Fruit fly (Drosophila melanogaster) whole organism, embryonic: Measurements from ENCODE around the gene CRIF.
A peak's percentile ranks its signal among the peaks of the same experiment; 100 is the strongest.

Experiments
- Abd-B ChIP-seq: fragments of 200-800 bp; sonication (Bioruptor generic); optimal IDR thresholded peaks from 2 replicates; lab custom pipeline; 2018; ENCODE audit warnings: missing biosample characterization, mild to moderate bottlenecking, missing genetic modification characterization, moderate library complexity
- Antp ChIP-seq: fragments of 200-800 bp; sonication (Bioruptor generic); optimal IDR thresholded peaks from 3 replicates; lab custom pipeline; 2016; ENCODE audit warnings: missing biosample characterization, missing genetic modification characterization
- CG11398 ChIP-seq: fragments of 200-800 bp; sonication (Bioruptor generic); optimal IDR thresholded peaks from 2 replicates; lab custom pipeline; 2016; ENCODE audit warnings: missing biosample characterization, missing genetic modification characterization
- CG12155 ChIP-seq: fragments of 200-800 bp; sonication (Bioruptor generic); optimal IDR thresholded peaks from 3 replicates; lab custom pipeline; 2016; ENCODE audit warnings: missing biosample characterization, missing genetic modification characterization
- CG14441 ChIP-seq: fragments of 200-800 bp; sonication (Bioruptor generic); IDR thresholded peaks from 2 replicates; pipeline ENCODE4 v1.3.6; 2022; ENCODE audit warnings: missing biosample characterization, missing genetic modification characterization
- CG14860 ChIP-seq: fragments of 200-800 bp; sonication (Bioruptor generic); IDR thresholded peaks from 3 replicates; pipeline ENCODE4 v1.3.6; 2022; ENCODE audit warnings: missing biosample characterization, missing genetic modification characterization; ENCODE audit not compliant: partially characterized antibody
- CG17186 ChIP-seq: fragments of 200-800 bp; sonication (Bioruptor generic); optimal IDR thresholded peaks from 3 replicates; lab custom pipeline; 2017; ENCODE audit warnings: missing biosample characterization, missing genetic modification reagents, missing genetic modification characterization
- CG18476 ChIP-seq: fragments of 200-800 bp; sonication (Bioruptor generic); optimal IDR thresholded peaks from 2 replicates; lab custom pipeline; 2016; ENCODE audit warnings: missing biosample characterization, mild to moderate bottlenecking, missing genetic modification characterization
- CG2199 ChIP-seq: fragments of 200-800 bp; sonication (Bioruptor generic); IDR thresholded peaks from 3 replicates; pipeline ENCODE4 v1.3.6; 2022; ENCODE audit warnings: missing biosample characterization, missing genetic modification characterization
- CG2202 ChIP-seq: fragments of 200-800 bp; sonication (Bioruptor generic); optimal IDR thresholded peaks from 2 replicates; lab custom pipeline; 2018; ENCODE audit warnings: missing biosample characterization, mild to moderate bottlenecking, missing genetic modification characterization
- CG3726 ChIP-seq: fragments of 200-800 bp; sonication (Bioruptor generic); IDR thresholded peaks from 3 replicates; pipeline ENCODE4, ENCODE4 v1.3.6; 2022; ENCODE audit warnings: missing biosample characterization, missing genetic modification characterization
- CG4282 ChIP-seq: fragments of 200-800 bp; sonication (Bioruptor generic); optimal IDR thresholded peaks from 2 replicates; lab custom pipeline; 2016; ENCODE audit warnings: missing biosample characterization, missing genetic modification characterization
- CG4424 ChIP-seq: fragments of 200-800 bp; sonication (Bioruptor generic); optimal IDR thresholded peaks from 3 replicates; lab custom pipeline; 2016; ENCODE audit warnings: missing biosample characterization, missing genetic modification characterization
- CG5245 ChIP-seq: fragments of 200-800 bp; sonication (Bioruptor generic); optimal IDR thresholded peaks from 3 replicates; lab custom pipeline; 2016; ENCODE audit warnings: missing biosample characterization, missing genetic modification characterization
- CG6765 ChIP-seq: fragments of 200-800 bp; sonication (Bioruptor generic); optimal IDR thresholded peaks from 3 replicates; lab custom pipeline; 2017; ENCODE audit warnings: missing biosample characterization, mild to moderate bottlenecking, missing genetic modification characterization
- CG7372 ChIP-seq: fragments of 200-800 bp; sonication (Bioruptor generic); IDR thresholded peaks from 2 replicates; pipeline ENCODE4 v1.3.6; 2022; ENCODE audit warnings: missing biosample characterization, missing genetic modification characterization
- CG7987 ChIP-seq: fragments of 200-800 bp; sonication (Bioruptor generic); optimal IDR thresholded peaks from 2 replicates; lab custom pipeline; 2018; ENCODE audit warnings: missing biosample characterization, mild to moderate bottlenecking, missing genetic modification characterization, moderate library complexity
- CG9215 ChIP-seq: fragments of 200-800 bp; sonication (Bioruptor generic); IDR thresholded peaks from 2 replicates; pipeline ENCODE4 v1.3.6; 2022; ENCODE audit warnings: missing biosample characterization, missing genetic modification characterization
- Dll ChIP-seq: fragments of 200-800 bp; sonication (Bioruptor generic); IDR thresholded peaks from 4 replicates; pipeline ENCODE4 v1.3.6; 2022; ENCODE audit warnings: missing biosample characterization, missing genetic modification characterization; ENCODE audit not compliant: partially characterized antibody
- Ets65A ChIP-seq: fragments of 200-800 bp; sonication (Bioruptor generic); peaks from one replicate; lab custom pipeline; 2016; ENCODE audit warnings: missing biosample characterization, missing genetic modification characterization
- Ets97D ChIP-seq: fragments of 200-800 bp; sonication (Bioruptor generic); optimal IDR thresholded peaks from 3 replicates; lab custom pipeline; 2016; ENCODE audit warnings: missing biosample characterization, missing genetic modification characterization
- Hmx ChIP-seq: fragments of 200-800 bp; sonication (Bioruptor generic); optimal IDR thresholded peaks from 2 replicates; lab custom pipeline; 2016; ENCODE audit warnings: missing biosample characterization, missing genetic modification characterization
- Hr3 ChIP-seq: fragments of 200-800 bp; sonication (Bioruptor generic); optimal IDR thresholded peaks from 3 replicates; lab custom pipeline; 2016; ENCODE audit warnings: missing biosample characterization, missing genetic modification characterization
- Med ChIP-seq: fragments of 200-800 bp; sonication (Bioruptor generic); peaks from one replicate; lab custom pipeline; 2016; ENCODE audit warnings: missing biosample characterization, missing genetic modification characterization, mild to moderate bottlenecking, inconsistent platforms, moderate library complexity
- Nf-YB ChIP-seq: fragments of 200-800 bp; sonication (Bioruptor generic); optimal IDR thresholded peaks from 3 replicates; lab custom pipeline; 2019; ENCODE audit warnings: missing biosample characterization, mild to moderate bottlenecking, missing genetic modification characterization, moderate library complexity
- Pdp1 ChIP-seq, 2 experiments: fragments of 200-800 bp; sonication (Bioruptor generic); optimal IDR thresholded peaks; 3 replicates each; lab custom pipeline; 2016; ENCODE audit warnings: missing biosample characterization in 2 of 2, missing genetic modification characterization in 2 of 2, mild to moderate bottlenecking in 1 of 2, moderate library complexity in 1 of 2
- Spps ChIP-seq: fragments of 200-800 bp; sonication (Bioruptor generic); optimal IDR thresholded peaks from 2 replicates; lab custom pipeline; 2018; ENCODE audit warnings: missing biosample characterization, mild to moderate bottlenecking, missing genetic modification characterization
- cato ChIP-seq: fragments of 200-800 bp; sonication (Bioruptor generic); optimal IDR thresholded peaks from 2 replicates; lab custom pipeline; 2016; ENCODE audit warnings: missing biosample characterization, missing genetic modification characterization, borderline replicate concordance
- dpn ChIP-seq, 2 experiments: fragments of 200-800 bp; sonication (Bioruptor generic); optimal IDR thresholded peaks; 3 replicates each; lab custom pipeline; 2016; ENCODE audit warnings: missing biosample characterization in 2 of 2, missing genetic modification characterization in 2 of 2
- gem ChIP-seq: fragments of 200-800 bp; sonication (Bioruptor generic); optimal IDR thresholded peaks from 2 replicates; lab custom pipeline; 2019; ENCODE audit warnings: missing biosample characterization, mild to moderate bottlenecking, missing genetic modification characterization, moderate library complexity
- jumu ChIP-seq: fragments of 200-800 bp; sonication (Bioruptor generic); optimal IDR thresholded peaks from 3 replicates; lab custom pipeline; 2016; ENCODE audit warnings: missing biosample characterization, missing genetic modification characterization
- kah ChIP-seq: fragments of 200-800 bp; sonication (Bioruptor generic); optimal IDR thresholded peaks from 2 replicates; lab custom pipeline; 2018; ENCODE audit warnings: missing biosample characterization, mild to moderate bottlenecking, missing genetic modification characterization
- mirr ChIP-seq: fragments of 200-800 bp; sonication (Bioruptor generic); optimal IDR thresholded peaks from 3 replicates; lab custom pipeline; 2018; ENCODE audit warnings: missing biosample characterization, mild to moderate bottlenecking, missing genetic modification characterization
- mld ChIP-seq: fragments of 200-800 bp; sonication (Bioruptor generic); IDR thresholded peaks from 3 replicates; pipeline ENCODE4 v1.3.6; 2022; ENCODE audit warnings: missing biosample characterization, missing genetic modification characterization; ENCODE audit not compliant: partially characterized antibody
- rib ChIP-seq: fragments of 200-800 bp; sonication (Bioruptor generic); IDR thresholded peaks from 2 replicates; pipeline ENCODE4 v1.3.6; 2022; ENCODE audit warnings: missing biosample characterization, missing genetic modification characterization
- ro ChIP-seq: fragments of 200-800 bp; sonication (Bioruptor generic); IDR thresholded peaks from 2 replicates; pipeline ENCODE4 v1.3.6; 2022; ENCODE audit warnings: missing biosample characterization, missing genetic modification characterization
- sc ChIP-seq, 3 experiments: fragments of >200 bp in 2 of 3; fragments of 200-800 bp in 1 of 3; sonication (Bioruptor generic) in 1 of 3; optimal IDR thresholded peaks; 2 replicates in 2 of 3; 3 replicates in 1 of 3; lab custom pipeline; 2017; ENCODE audit warnings: mild to moderate bottlenecking in 1 of 3, missing biosample characterization in 1 of 3, missing genetic modification characterization in 1 of 3, missing genetic modification reagents in 1 of 3
- sens ChIP-seq: fragments of 200-800 bp; sonication (Bioruptor generic); peaks from one replicate; lab custom pipeline; 2016; ENCODE audit warnings: missing biosample characterization, missing genetic modification characterization
- seq ChIP-seq: fragments of 200-800 bp; sonication (Bioruptor generic); IDR thresholded peaks from 2 replicates; pipeline ENCODE4 v1.3.6; 2022; ENCODE audit warnings: missing biosample characterization, missing genetic modification characterization
- sima ChIP-seq: fragments of 200-800 bp; sonication (Bioruptor generic); optimal IDR thresholded peaks from 2 replicates; lab custom pipeline; 2016; ENCODE audit warnings: missing biosample characterization, missing genetic modification characterization
- wor ChIP-seq: fragments of 200-800 bp; sonication (Bioruptor generic); IDR thresholded peaks from 2 replicates; pipeline ENCODE4 v1.3.6; 2022; ENCODE audit warnings: missing biosample characterization, missing genetic modification characterization

CRIF gene

DNA sequence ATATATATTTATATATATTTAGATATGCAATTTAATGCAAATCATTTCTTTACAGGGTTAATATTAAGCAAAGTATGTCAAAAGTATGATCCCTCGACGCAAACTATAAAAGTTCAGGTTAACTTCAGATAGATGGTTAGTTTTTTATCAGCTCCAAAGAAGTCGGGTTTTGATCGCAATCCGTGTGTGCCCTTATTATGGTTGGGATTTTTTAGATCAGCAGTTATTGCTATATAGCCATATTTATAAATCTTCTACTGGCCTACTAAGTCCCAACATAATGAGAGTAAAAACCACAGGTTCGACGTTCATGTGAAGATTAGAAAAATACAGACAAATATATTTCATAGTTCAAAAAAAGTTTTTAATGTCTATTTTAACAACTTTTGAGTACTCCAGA lies 5.1 kb upstream of the CRIF start, which contains the start of gene EMC10:
TSS of gene EMC10 (plus strand) at position 301 of the 400 bp plus-strand sequence.
- TF ChIP-seq CG3726, result no peak
- no peak for TF ChIP-seq CG7372
- no peak for TF ChIP-seq Hr3 (GFP tag; lab: Kevin White, UChicago)
- no peak for TF ChIP-seq Dll (GFP tag; lab: Robert Waterston, UW)
- no peak for TF ChIP-seq jumu (GFP tag; lab: Kevin White, UChicago)
- TF ChIP-seq CG14441 (GFP tag; lab: Robert Waterston, UW), result no peak
- TF ChIP-seq CG2199, result no peak
- TF ChIP-seq Ets97D (GFP tag; lab: Kevin White, UChicago), result no peak
- no peak for TF ChIP-seq mirr
- no peak for TF ChIP-seq CG14860 (GFP tag; lab: Robert Waterston, UW)
- no peak for TF ChIP-seq kah
- no peak for TF ChIP-seq CG11398 (GFP tag; lab: Kevin White, UChicago)
- no peak for TF ChIP-seq Hmx (GFP tag; lab: Kevin White, UChicago)
- TF ChIP-seq seq (GFP tag; lab: Robert Waterston, UW), result no peak
- no peak for TF ChIP-seq ro (GFP tag; lab: Robert Waterston, UW)
- no peak for TF ChIP-seq wor (GFP tag; lab: Robert Waterston, UW)
- no peak for TF ChIP-seq CG9215 (GFP tag; lab: Robert Waterston, UW)

DNA sequence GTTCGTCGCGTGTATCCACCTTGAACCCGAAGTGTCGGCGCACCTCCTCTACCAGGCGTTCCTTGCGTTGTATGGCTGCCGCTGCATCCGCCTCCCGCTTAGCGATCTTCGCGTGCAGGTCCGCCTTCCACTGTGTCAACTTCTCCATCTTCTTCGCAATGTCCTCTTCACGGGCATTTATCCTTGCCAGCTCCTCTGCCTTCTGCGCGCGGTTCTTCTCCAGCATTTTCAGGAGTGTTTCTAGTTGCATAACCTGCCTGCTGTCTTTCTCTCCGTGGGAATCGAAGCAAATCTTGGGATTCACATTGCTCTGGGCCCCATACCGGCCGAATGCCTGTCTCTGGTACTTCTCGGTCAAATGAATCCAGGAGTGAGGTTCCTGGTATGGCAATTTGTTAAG lies 444 bp downstream of the CRIF start:
- no peak for TF ChIP-seq CG2202 (tag; lab: Kevin White, UChicago)
- no peak for TF ChIP-seq rib (GFP tag; lab: Robert Waterston, UW)
- no peak for TF ChIP-seq dpn (GFP tag; optimal IDR thresholded peaks at IDR 0.05; lab: Kevin White, UChicago)
- TF ChIP-seq Antp (GFP tag; lab: Kevin White, UChicago), result no peak
- peak in 1 of 2 experiments; percentile 92 for TF ChIP-seq Pdp1 (GFP tag; optimal IDR thresholded peaks at IDR 0.05; lab: Kevin White, UChicago)
- no peak for TF ChIP-seq Abd-B (GFP tag; lab: Kevin White, UChicago)
- no peak for TF ChIP-seq CG18476 (GFP tag; lab: Kevin White, UChicago)
- no peak for TF ChIP-seq mld (GFP tag; lab: Robert Waterston, UW)
- no peak for TF ChIP-seq kah
- no peak for TF ChIP-seq Spps (tag; lab: Kevin White, UChicago)
- TF ChIP-seq sc (optimal IDR thresholded peaks at IDR 0.05; lab: Kevin White, UChicago), result no peak
- TF ChIP-seq sc (GFP tag; optimal IDR thresholded peaks at IDR 0.05; lab: Kevin White, UChicago), result no peak
- TF ChIP-seq sens (GFP tag; lab: Kevin White, UChicago), result peak; percentile 44
- no peak for TF ChIP-seq CG6765 (GFP tag; lab: Kevin White, UChicago)
- peak; percentile 85 for TF ChIP-seq Ets65A
- TF ChIP-seq CG7987 (GFP tag; lab: Kevin White, UChicago), result no peak
- peak; percentile 65 for TF ChIP-seq Med
- no peak for TF ChIP-seq gem
- TF ChIP-seq sima (GFP tag; lab: Kevin White, UChicago), result no peak
- no peak for TF ChIP-seq cato (GFP tag; lab: Kevin White, UChicago)
- no peak for TF ChIP-seq Nf-YB (GFP tag; lab: Kevin White, UChicago)

DNA sequence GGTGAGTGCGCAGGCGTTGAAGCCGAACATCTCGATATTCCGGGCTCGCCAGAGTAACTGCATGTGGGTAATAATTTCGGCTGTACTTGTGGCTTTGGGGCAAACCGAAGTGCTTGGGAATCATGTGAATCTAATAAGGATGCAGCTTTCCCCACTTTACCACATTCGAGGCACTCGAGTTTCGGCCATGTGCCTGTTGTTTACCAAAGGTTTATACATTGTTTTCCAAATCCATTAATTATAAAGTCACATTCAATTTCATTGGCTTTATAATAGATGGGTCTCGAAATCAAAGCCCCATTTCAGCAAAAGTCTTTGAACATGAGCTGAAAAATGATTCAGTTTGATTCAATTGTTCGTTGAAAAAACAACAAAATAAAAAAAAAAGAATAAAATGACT lies 3.6 kb downstream of the CRIF start, which contains the start of gene CG7634:
TSS of gene CG7634 (plus strand) at position 301 of the 400 bp plus-strand sequence.
- no peak for TF ChIP-seq CG12155 (GFP tag; lab: Kevin White, UChicago)
- TF ChIP-seq CG5245 (GFP tag; lab: Kevin White, UChicago), result no peak
- no peak for TF ChIP-seq CG4282 (GFP tag; lab: Kevin White, UChicago)
- TF ChIP-seq CG4424 (GFP tag; lab: Kevin White, UChicago), result no peak
- no peak for TF ChIP-seq CG17186 (GFP tag; lab: Kevin White, UChicago)
- TF ChIP-seq, all 482 proteins: peak for 0
